Fruit fly (Drosophila melanogaster) whole organism, adult: ENCODE measurements around the gene CG9331.

Experiments
- CG7101 ChIP-seq: fragments of 200-800 bp; sonication (Bioruptor generic); optimal IDR thresholded peaks from 2 replicates; lab custom pipeline; 2018; ENCODE audit warnings: missing biosample characterization, mild to moderate bottlenecking, missing genetic modification characterization, moderate library complexity
- Crg-1 ChIP-seq: fragments of 200-800 bp; sonication (Bioruptor generic); optimal IDR thresholded peaks from 2 replicates; lab custom pipeline; 2016; ENCODE audit warnings: missing biosample characterization, missing genetic modification characterization

dm6 chr2L:20874514-20874913 lies 51.9 kb downstream of the CG9331 start:
- no peak for TF ChIP-seq Crg-1 (GFP tag; lab: Kevin White, UChicago)
- no peak for TF ChIP-seq CG7101
